Fruit fly (Drosophila melanogaster) whole organism, embryonic: Measurements from ENCODE around the gene CG5968.

Experiments used
- Atf3 ChIP-seq: fragments of 200-800 bp; sonication (Bioruptor generic); optimal IDR thresholded peaks from 3 replicates; lab custom pipeline; 2016; ENCODE audit warnings: missing biosample characterization, missing genetic modification characterization
- CG10267 ChIP-seq: fragments of 200-800 bp; sonication (Bioruptor generic); optimal IDR thresholded peaks from 2 replicates; lab custom pipeline; 2018; ENCODE audit warnings: missing biosample characterization, mild to moderate bottlenecking, missing genetic modification characterization, moderate library complexity
- CG10274 ChIP-seq: fragments of 200-800 bp; sonication (Bioruptor generic); optimal IDR thresholded peaks from 3 replicates; lab custom pipeline; 2017; ENCODE audit warnings: missing biosample characterization, mild to moderate bottlenecking, missing genetic modification characterization
- CG11723 ChIP-seq: fragments of 200-800 bp; sonication (Bioruptor generic); optimal IDR thresholded peaks from 2 replicates; lab custom pipeline; 2017; ENCODE audit warnings: missing biosample characterization, mild to moderate bottlenecking, missing genetic modification characterization
- CG13296 ChIP-seq: fragments of 200-800 bp; sonication (Bioruptor generic); optimal IDR thresholded peaks from 3 replicates; lab custom pipeline; 2018; ENCODE audit warnings: missing biosample characterization, mild to moderate bottlenecking, missing genetic modification characterization
- CG14050 ChIP-seq: fragments of 200-800 bp; sonication (Bioruptor generic); IDR thresholded peaks from 3 replicates; pipeline ENCODE4 v1.3.6; 2022; ENCODE audit warnings: missing biosample characterization, missing genetic modification characterization
- CG14860 ChIP-seq: fragments of 200-800 bp; sonication (Bioruptor generic); IDR thresholded peaks from 3 replicates; pipeline ENCODE4 v1.3.6; 2022; ENCODE audit warnings: missing biosample characterization, missing genetic modification characterization; ENCODE audit not compliant: partially characterized antibody
- CG15269 ChIP-seq: fragments of 200-800 bp; sonication (Bioruptor generic); optimal IDR thresholded peaks from 2 replicates; lab custom pipeline; 2018; ENCODE audit warnings: missing biosample characterization, mild to moderate bottlenecking, missing genetic modification characterization, moderate library complexity
- CG15514 ChIP-seq: fragments of 200-800 bp; sonication (Bioruptor generic); optimal IDR thresholded peaks from 3 replicates; lab custom pipeline; 2017; ENCODE audit warnings: missing biosample characterization, missing genetic modification characterization, mild to moderate bottlenecking, moderate library complexity, missing genetic modification reagents
- CG15601 ChIP-seq: fragments of 200-800 bp; sonication (Bioruptor generic); optimal IDR thresholded peaks from 3 replicates; lab custom pipeline; 2019; ENCODE audit warnings: missing biosample characterization, mild to moderate bottlenecking, missing genetic modification characterization, moderate library complexity
- CG18619 ChIP-seq: fragments of 200-800 bp; sonication (Bioruptor generic); optimal IDR thresholded peaks from 3 replicates; lab custom pipeline; 2017; ENCODE audit warnings: missing biosample characterization, mild to moderate bottlenecking, missing genetic modification characterization
- CG2116 ChIP-seq: fragments of 200-800 bp; sonication (Bioruptor generic); optimal IDR thresholded peaks from 3 replicates; lab custom pipeline; 2018; ENCODE audit warnings: missing biosample characterization, mild to moderate bottlenecking, missing genetic modification characterization
- CG2199 ChIP-seq: fragments of 200-800 bp; sonication (Bioruptor generic); IDR thresholded peaks from 3 replicates; pipeline ENCODE4 v1.3.6; 2022; ENCODE audit warnings: missing biosample characterization, missing genetic modification characterization
- CG31441 ChIP-seq: fragments of 200-800 bp; sonication (Bioruptor generic); IDR thresholded peaks from 2 replicates; pipeline ENCODE4 v1.3.6; 2022; ENCODE audit warnings: missing biosample characterization, missing genetic modification characterization
- CG33557 ChIP-seq: fragments of 200-800 bp; sonication (Bioruptor generic); optimal IDR thresholded peaks from 2 replicates; lab custom pipeline; 2019; ENCODE audit warnings: missing biosample characterization, mild to moderate bottlenecking, missing genetic modification characterization, moderate library complexity
- CG4360 ChIP-seq: fragments of 200-800 bp; sonication (Bioruptor generic); IDR thresholded peaks from 2 replicates; pipeline ENCODE4 v1.3.6; 2022; ENCODE audit warnings: missing biosample characterization, missing genetic modification characterization
- CG5953 ChIP-seq: fragments of 200-800 bp; sonication (Bioruptor generic); IDR thresholded peaks from 2 replicates; pipeline ENCODE4 v1.3.6; 2022; ENCODE audit warnings: missing biosample characterization, missing genetic modification characterization
- CG7786 ChIP-seq: fragments of 200-800 bp; sonication (Bioruptor generic); optimal IDR thresholded peaks from 2 replicates; lab custom pipeline; 2016; ENCODE audit warnings: missing biosample characterization, missing genetic modification characterization
- CG8281 ChIP-seq: fragments of 200-800 bp; sonication (Bioruptor generic); optimal IDR thresholded peaks from 2 replicates; lab custom pipeline; 2018; ENCODE audit warnings: missing biosample characterization, mild to moderate bottlenecking, missing genetic modification characterization, moderate library complexity
- CG8944 ChIP-seq: fragments of 200-800 bp; sonication (Bioruptor generic); optimal IDR thresholded peaks from 3 replicates; lab custom pipeline; 2016; ENCODE audit warnings: missing biosample characterization, missing genetic modification characterization
- H15 ChIP-seq: fragments of 200-800 bp; sonication (Bioruptor generic); IDR thresholded peaks from 3 replicates; pipeline ENCODE4 v1.3.6; 2022; ENCODE audit warnings: missing biosample characterization, missing genetic modification characterization
- HLH3B ChIP-seq: fragments of 200-800 bp; sonication (Bioruptor generic); IDR thresholded peaks from 2 replicates; pipeline ENCODE4 v1.3.6; 2022; ENCODE audit warnings: missing biosample characterization, missing genetic modification characterization
- Hand ChIP-seq: fragments of 200-800 bp; sonication (Bioruptor generic); optimal IDR thresholded peaks from 2 replicates; lab custom pipeline; 2017; ENCODE audit warnings: mild to moderate bottlenecking, missing biosample characterization, missing genetic modification reagents, missing genetic modification characterization
- Hr39 ChIP-seq: fragments of >200 bp; optimal IDR thresholded peaks from 2 replicates; lab custom pipeline; 2017
- Hsf ChIP-seq: fragments of 200-800 bp; sonication (Bioruptor generic); optimal IDR thresholded peaks from 3 replicates; lab custom pipeline; 2016; ENCODE audit warnings: missing biosample characterization, missing genetic modification characterization
- Mes4 ChIP-seq: fragments of 200-800 bp; sonication (Bioruptor generic); optimal IDR thresholded peaks from 2 replicates; lab custom pipeline; 2016; ENCODE audit warnings: missing biosample characterization, missing genetic modification characterization
- NfI ChIP-seq: fragments of 200-800 bp; sonication (Bioruptor generic); optimal IDR thresholded peaks from 3 replicates; lab custom pipeline; 2018; ENCODE audit warnings: missing biosample characterization, mild to moderate bottlenecking, missing genetic modification characterization, moderate library complexity
- Poxn ChIP-seq: fragments of 200-800 bp; sonication (Bioruptor generic); IDR thresholded peaks from 2 replicates; pipeline ENCODE4 v1.3.6; 2022; ENCODE audit warnings: missing biosample characterization, missing genetic modification characterization
- Ravus ChIP-seq: fragments of 200-800 bp; sonication (Bioruptor generic); IDR thresholded peaks from 2 replicates; pipeline ENCODE4 v1.3.6; 2022; ENCODE audit warnings: missing biosample characterization, missing genetic modification characterization
- Rx ChIP-seq: fragments of 200-800 bp; sonication (Bioruptor generic); IDR thresholded peaks from 2 replicates; pipeline ENCODE4 v1.3.6; 2022; ENCODE audit warnings: missing biosample characterization, missing genetic modification characterization
- bcd ChIP-seq: fragments of 200-800 bp; sonication (Bioruptor generic); optimal IDR thresholded peaks from 2 replicates; lab custom pipeline; 2017; ENCODE audit warnings: missing biosample characterization, mild to moderate bottlenecking, missing genetic modification characterization
- cad ChIP-seq: fragments of >200 bp; optimal IDR thresholded peaks from 2 replicates; lab custom pipeline; 2017; ENCODE audit warnings: missing biosample characterization, missing genetic modification characterization
- ci ChIP-seq: fragments of 200-800 bp; sonication (Bioruptor generic); IDR thresholded peaks from 3 replicates; pipeline ENCODE4 v1.3.6; 2022; ENCODE audit warnings: missing biosample characterization, missing genetic modification characterization
- dan ChIP-seq: fragments of 200-800 bp; sonication (Bioruptor generic); IDR thresholded peaks from 2 replicates; pipeline ENCODE4 v1.3.6; 2022; ENCODE audit warnings: missing biosample characterization, missing genetic modification characterization
- dmrt99B ChIP-seq: fragments of 200-800 bp; sonication (Bioruptor generic); optimal IDR thresholded peaks from 2 replicates; lab custom pipeline; 2018; ENCODE audit warnings: missing biosample characterization, mild to moderate bottlenecking, missing genetic modification characterization, moderate library complexity
- fu2 ChIP-seq: fragments of 200-800 bp; sonication (Bioruptor generic); optimal IDR thresholded peaks from 2 replicates; lab custom pipeline; 2016; ENCODE audit warnings: missing biosample characterization, missing genetic modification characterization
- grn ChIP-seq: fragments of 200-800 bp; sonication (Bioruptor generic); optimal IDR thresholded peaks from 3 replicates; lab custom pipeline; 2017; ENCODE audit warnings: missing biosample characterization, missing genetic modification characterization
- hth ChIP-seq: fragments of >200 bp; optimal IDR thresholded peaks from 2 replicates; lab custom pipeline; 2017; ENCODE audit warnings: inconsistent platforms
- kah ChIP-seq: fragments of 200-800 bp; sonication (Bioruptor generic); optimal IDR thresholded peaks from 2 replicates; lab custom pipeline; 2018; ENCODE audit warnings: missing biosample characterization, mild to moderate bottlenecking, missing genetic modification characterization
- lov ChIP-seq, 2 experiments: fragments of 200-800 bp in 1 of 2; fragments of >200 bp in 1 of 2; sonication (Bioruptor generic) in 1 of 2; IDR thresholded peaks in 1 of 2; optimal IDR thresholded peaks in 1 of 2; 2 replicates in 1 of 2; 3 replicates in 1 of 2; pipeline versions ENCODE4 v1.3.6 to Lab custom; 2017 to 2022; ENCODE audit warnings: missing biosample characterization in 1 of 2, missing genetic modification characterization in 1 of 2
- nmo ChIP-seq: fragments of 200-800 bp; sonication (Bioruptor generic); optimal IDR thresholded peaks from 2 replicates; lab custom pipeline; 2018; ENCODE audit warnings: missing biosample characterization, mild to moderate bottlenecking, missing genetic modification characterization, moderate library complexity
- onecut ChIP-seq: fragments of 200-800 bp; sonication (Bioruptor generic); IDR thresholded peaks from 2 replicates; pipeline ENCODE4 v1.3.6; 2022; ENCODE audit warnings: missing biosample characterization, missing genetic modification characterization
- prd ChIP-seq, 3 experiments: fragments of >200 bp in 2 of 3; fragments of 200-800 bp in 1 of 3; sonication (Bioruptor generic) in 1 of 3; optimal IDR thresholded peaks in 2 of 3; IDR thresholded peaks in 1 of 3; 2 replicates in 2 of 3; 3 replicates in 1 of 3; pipeline versions ENCODE4 v1.3.6 to Lab custom; 2017 to 2022; ENCODE audit warnings: missing biosample characterization in 1 of 3, missing genetic modification characterization in 1 of 3
- sc ChIP-seq, 3 experiments: fragments of >200 bp in 2 of 3; fragments of 200-800 bp in 1 of 3; sonication (Bioruptor generic) in 1 of 3; optimal IDR thresholded peaks; 2 replicates in 2 of 3; 3 replicates in 1 of 3; lab custom pipeline; 2017; ENCODE audit warnings: mild to moderate bottlenecking in 1 of 3, missing biosample characterization in 1 of 3, missing genetic modification characterization in 1 of 3, missing genetic modification reagents in 1 of 3
- sima ChIP-seq: fragments of 200-800 bp; sonication (Bioruptor generic); optimal IDR thresholded peaks from 2 replicates; lab custom pipeline; 2016; ENCODE audit warnings: missing biosample characterization, missing genetic modification characterization
- sisA ChIP-seq: fragments of 200-800 bp; sonication (Bioruptor generic); IDR thresholded peaks from 2 replicates; pipeline ENCODE4 v1.3.6; 2022; ENCODE audit warnings: missing biosample characterization, missing genetic modification characterization
- tgo ChIP-seq: fragments of 200-800 bp; sonication (Bioruptor generic); IDR thresholded peaks from 3 replicates; pipeline ENCODE4 v1.3.6; 2022; ENCODE audit warnings: missing biosample characterization, missing genetic modification characterization
- zen2 ChIP-seq: fragments of 200-800 bp; sonication (Bioruptor generic); IDR thresholded peaks from 3 replicates; pipeline ENCODE4 v1.3.6; 2022; ENCODE audit warnings: missing biosample characterization, missing genetic modification characterization; ENCODE audit not compliant: partially characterized antibody
- zf30C ChIP-seq: fragments of 200-800 bp; sonication (Bioruptor generic); optimal IDR thresholded peaks from 3 replicates; lab custom pipeline; 2018; ENCODE audit warnings: missing biosample characterization, mild to moderate bottlenecking, missing genetic modification characterization
- zfh1 ChIP-seq: fragments of 200-800 bp; sonication (Bioruptor generic); IDR thresholded peaks from 3 replicates; pipeline ENCODE4 v1.3.6; 2022; ENCODE audit warnings: missing biosample characterization, missing genetic modification characterization
- zfh2 ChIP-seq: fragments of 200-800 bp; sonication (Bioruptor generic); optimal IDR thresholded peaks from 2 replicates; lab custom pipeline; 2016; ENCODE audit warnings: missing biosample characterization, missing genetic modification characterization

CG5968 gene

DNA sequence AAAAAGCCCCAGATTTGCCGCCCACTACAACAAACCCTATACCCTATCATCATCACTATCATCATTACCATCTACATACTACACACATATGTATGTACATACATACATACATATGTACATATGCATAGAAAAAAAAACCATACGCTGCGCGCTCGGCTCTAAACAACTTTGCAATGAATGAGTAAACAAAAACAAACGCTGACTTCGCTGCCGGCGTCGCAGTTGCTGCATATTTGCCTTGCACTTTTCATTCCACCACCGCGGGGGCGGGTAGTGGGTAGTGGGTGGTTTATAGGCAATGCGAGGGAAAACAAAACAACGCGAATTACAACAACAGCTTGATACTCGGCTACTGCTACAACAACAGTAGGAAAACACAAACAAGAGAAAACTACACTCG, 26.7 kb downstream of the CG5968 start (continued):
- TF ChIP-seq CG8944 (GFP tag; lab: Kevin White, UChicago) (no peak), NfI (no peak), Hand (GFP tag; lab: Kevin White, UChicago) (no peak), H15 (GFP tag; lab: Robert Waterston, UW) (no peak), ci (GFP tag; lab: Robert Waterston, UW) (peak; percentile 67), Ravus (GFP tag; lab: Robert Waterston, UW) (no peak), CG2116 (no peak), sisA (GFP tag; lab: Robert Waterston, UW) (no peak), CG14050 (GFP tag; lab: Robert Waterston, UW) (no peak), CG2199 (GFP tag; lab: Robert Waterston, UW) (0 out of 3 replicates have a peak, but pooled peaks have one; percentile 65), Hsf (GFP tag; lab: Kevin White, UChicago) (no peak), CG5953 (GFP tag; lab: Robert Waterston, UW) (no peak), Hr39 (lab: Kevin White, UChicago) (no peak), grn (GFP tag; lab: Kevin White, UChicago) (peak; percentile 20), CG31441 (GFP tag; lab: Robert Waterston, UW) (0 out of 2 replicates have a peak, but pooled peaks have one; percentile 7), CG11723 (GFP tag; lab: Kevin White, UChicago) (no peak), Rx (GFP tag; lab: Robert Waterston, UW) (no peak), onecut (GFP tag; lab: Robert Waterston, UW) (peak; percentile 42), CG14860 (GFP tag; lab: Robert Waterston, UW) (no peak), fu2 (GFP tag; lab: Kevin White, UChicago) (no peak), Poxn (no peak), bcd (no peak), CG10274 (GFP tag; lab: Kevin White, UChicago) (no peak), nmo (GFP tag; lab: Kevin White, UChicago) (no peak), prd (optimal IDR thresholded peaks at IDR 0.05; lab: Kevin White, UChicago) (no peak), prd (GFP tag; IDR thresholded peaks at IDR 0.05; lab: Robert Waterston, UW) (no peak), CG10267 (tag; lab: Kevin White, UChicago) (no peak), CG4360 (GFP tag; lab: Robert Waterston, UW) (peak; percentile 74), lov (optimal IDR thresholded peaks at IDR 0.05; lab: Kevin White, UChicago) (no peak), lov (GFP tag; IDR thresholded peaks at IDR 0.05; lab: Robert Waterston, UW) (peak; percentile 74; the same call in 1 of the 3 replicates), HLH3B (GFP tag; lab: Robert Waterston, UW) (no peak; the same call in 1 of the 2 replicates), CG18619 (no peak), CG13296 (GFP tag; lab: Kevin White, UChicago) (no peak), zfh1 (GFP tag; lab: Robert Waterston, UW) (0 out of 3 replicates have a peak, but pooled peaks have one; percentile 30), CG7786 (no peak), CG15601 (tag; lab: Kevin White, UChicago) (peak; percentile 32), Atf3 (GFP tag; lab: Kevin White, UChicago) (no peak), zfh2 (GFP tag; lab: Kevin White, UChicago) (no peak), dmrt99B (tag; lab: Kevin White, UChicago) (peak; percentile 5), sima (GFP tag; lab: Kevin White, UChicago) (no peak), CG33557 (GFP tag; lab: Kevin White, UChicago) (no peak), CG8281 (tag; lab: Kevin White, UChicago) (no peak), zf30C (GFP tag; lab: Kevin White, UChicago) (no peak), Mes4 (no peak), CG15269 (tag; lab: Kevin White, UChicago) (no peak), hth (no peak), sc (optimal IDR thresholded peaks at IDR 0.05; lab: Kevin White, UChicago) (no peak), sc (GFP tag; optimal IDR thresholded peaks at IDR 0.05; lab: Kevin White, UChicago) (no peak), dan (GFP tag; lab: Robert Waterston, UW) (no peak), zen2 (no peak), tgo (GFP tag; lab: Robert Waterston, UW) (no peak), cad (GFP tag; lab: Kevin White, UChicago) (no peak), kah (no peak), CG15514 (GFP tag; lab: Kevin White, UChicago) (no peak)
